Worm (Caenorhabditis elegans): ENCODE measurements around the gene pdtf-1.

Gene pdtf-1

DNA sequence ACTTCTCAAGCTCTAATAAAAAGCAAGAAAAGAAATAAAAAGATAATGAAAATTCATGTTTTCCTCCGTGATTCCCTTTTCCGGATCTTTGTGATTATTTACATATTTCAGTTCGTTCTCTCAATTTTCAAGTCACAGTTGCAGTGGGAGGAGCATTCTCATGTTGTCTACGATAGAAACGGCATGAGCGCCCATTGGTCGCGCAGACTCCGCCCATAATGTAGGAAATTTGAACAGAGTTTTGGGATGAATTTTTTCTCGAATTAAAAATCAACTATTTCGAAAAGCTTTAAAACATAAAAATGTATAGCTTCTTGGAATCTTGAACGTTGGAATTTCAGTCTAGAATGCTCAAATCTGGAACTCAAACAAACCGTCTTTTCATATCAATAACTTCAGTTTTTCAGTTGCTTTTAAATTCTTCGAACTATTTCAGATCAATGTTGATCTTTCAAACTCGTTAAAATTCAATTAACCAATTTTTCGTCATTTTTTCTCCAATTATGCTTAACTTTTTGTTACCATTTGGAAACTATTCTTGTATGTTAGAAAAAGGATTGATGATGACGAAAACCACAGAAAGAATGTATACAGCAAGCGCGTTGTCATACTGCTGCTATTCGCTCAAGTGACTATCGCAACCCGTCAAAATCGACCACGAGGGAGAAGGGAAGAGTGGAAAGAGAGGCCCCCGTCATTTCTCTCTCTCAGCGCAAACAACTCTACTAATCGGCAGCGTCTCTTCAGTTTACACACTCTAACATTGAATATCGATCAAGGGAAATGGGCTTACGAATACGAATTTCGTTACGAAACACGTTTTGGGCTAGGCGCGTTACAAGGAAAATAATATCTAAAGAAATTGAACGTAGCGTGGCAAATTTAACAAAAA, 1.0 kb upstream of the pdtf-1 start (continued):
- no peak for TF ChIP-seq nhr-48 (tag; optimal IDR thresholded peaks at IDR 0.05)
- TF ChIP-seq vab-7 (GFP tag; IDR thresholded peaks at IDR 0.05): peak; percentile 49
- peak; percentile 79 for TF ChIP-seq hlh-11 (tag; optimal IDR thresholded peaks at IDR 0.05)
- peak; percentile 98 for TF ChIP-seq aha-1 (tag)
- TF ChIP-seq nhr-102 (tag; optimal IDR thresholded peaks at IDR 0.05): peak; percentile 24
- peak; percentile 60 for TF ChIP-seq ceh-20 (GFP tag; IDR thresholded peaks at IDR 0.05)
- TF ChIP-seq gei-8 (GFP tag; optimal IDR thresholded peaks at IDR 0.05): no peak
- TF ChIP-seq snpc-4 (tag; optimal IDR thresholded peaks at IDR 0.05): peak; percentile 45
- peak; percentile 32 for TF ChIP-seq dpl-1 (GFP tag; optimal IDR thresholded peaks at IDR 0.05)
- TF ChIP-seq F37D6.2 (tag; optimal IDR thresholded peaks at IDR 0.05): peak; percentile 20
- peak; percentile 65 for TF ChIP-seq php-3 (GFP tag; IDR thresholded peaks at IDR 0.05)
- peak in 1 of 2 experiments; percentile 53 for TF ChIP-seq daf-16 (GFP tag; optimal IDR thresholded peaks at IDR 0.05)
- peak; percentile 73 for TF ChIP-seq daf-16 (tag; optimal IDR thresholded peaks at IDR 0.05)
- TF ChIP-seq snpc-1.2 (GFP tag; IDR thresholded peaks at IDR 0.05): peak; percentile 24; the same call in 1 of the 2 replicates
- peak; percentile 51 for TF ChIP-seq nhr-11 (tag; optimal IDR thresholded peaks at IDR 0.05)
- TF ChIP-seq ceh-62 (tag; optimal IDR thresholded peaks at IDR 0.05): peak; percentile 33
- no peak for TF ChIP-seq ceh-82 (tag; optimal IDR thresholded peaks at IDR 0.05)
- TF ChIP-seq rbr-2 (tag; optimal IDR thresholded peaks at IDR 0.05): peak; percentile 24
- TF ChIP-seq spr-1 (tag; optimal IDR thresholded peaks at IDR 0.05): peak; percentile 49
- TF ChIP-seq duxl-1 (tag; optimal IDR thresholded peaks at IDR 0.05; ENCODE audit: poor library complexity): peak; percentile 49
- TF ChIP-seq daf-19 (GFP tag; conservative IDR thresholded peaks at IDR 0.05): no peak
- peak; percentile 78; the same call in 1 of the 2 replicates for TF ChIP-seq saeg-2 (GFP tag; IDR thresholded peaks at IDR 0.05)
- peak; percentile 45 for TF ChIP-seq T20F7.1 (GFP tag; optimal IDR thresholded peaks at IDR 0.05)
- peak; percentile 92 for TF ChIP-seq nhr-42 (GFP tag; IDR thresholded peaks at IDR 0.05)
- TF ChIP-seq madf-5 (GFP tag; IDR thresholded peaks at IDR 0.05): 0 out of 4 replicates have a peak, but pooled peaks of 1 of the 2 experiments have one; percentile 18
- no peak; the same call in 1 of the 2 replicates for TF ChIP-seq dmd-9 (GFP tag; IDR thresholded peaks at IDR 0.05)
- peak; percentile 61 to 91 for TF ChIP-seq mdl-1 (tag; optimal IDR thresholded peaks at IDR 0.05)
- peak; percentile 71; the same call in 1 of the 2 replicates for TF ChIP-seq zfp-3 (GFP tag; conservative IDR thresholded peaks at IDR 0.05)
- no peak for TF ChIP-seq fos-1 (tag; optimal IDR thresholded peaks at IDR 0.05)
- TF ChIP-seq skn-1 (tag; optimal IDR thresholded peaks at IDR 0.05): no peak
- peak; percentile 53 for TF ChIP-seq lin-38 (GFP tag; IDR thresholded peaks at IDR 0.05)
- peak; percentile 59 for TF ChIP-seq nhr-28 (tag; optimal IDR thresholded peaks at IDR 0.05)
- TF ChIP-seq nhr-111 (GFP tag; optimal IDR thresholded peaks at IDR 0.05): peak; percentile 27
- TF ChIP-seq unc-62 (GFP tag; optimal IDR thresholded peaks at IDR 0.05 in 1 of 2): peak in 1 of 2 experiments; percentile 93
- peak; percentile 15 for TF ChIP-seq unc-62 (tag; optimal IDR thresholded peaks at IDR 0.05)
- TF ChIP-seq cey-2 (tag; optimal IDR thresholded peaks at IDR 0.05; ENCODE audit: borderline replicate concordance, insufficient read depth): no peak
- peak; percentile 36 for TF ChIP-seq Y48G9A.11 (GFP tag; IDR thresholded peaks at IDR 0.05)
- peak; percentile 82 for TF ChIP-seq arid-1 (GFP tag; conservative IDR thresholded peaks at IDR 0.05)
- peak; percentile 58 for TF ChIP-seq mep-1 (tag; optimal IDR thresholded peaks at IDR 0.05)
- TF ChIP-seq egl-43 (GFP tag; IDR thresholded peaks at IDR 0.05): peak; percentile 73
- TF ChIP-seq nhr-6 (tag; optimal IDR thresholded peaks at IDR 0.05): peak; percentile 38
- TF ChIP-seq lin-15B (tag; optimal IDR thresholded peaks at IDR 0.05): peak; percentile 2
- TF ChIP-seq hmg-1.1 (GFP tag; IDR thresholded peaks at IDR 0.05): peak; percentile 78
- TF ChIP-seq lin-39 (tag; optimal IDR thresholded peaks at IDR 0.05): peak; percentile 73
- TF ChIP-seq zip-11 (GFP tag; IDR thresholded peaks at IDR 0.05): 0 out of 2 replicates have a peak, but pooled peaks have one; percentile 15
- peak; percentile 81 for TF ChIP-seq ceh-28 (tag; optimal IDR thresholded peaks at IDR 0.05)
- TF ChIP-seq mxl-2 (GFP tag; conservative IDR thresholded peaks at IDR 0.05): no peak
- peak; percentile 97 for TF ChIP-seq hlh-30 (tag; optimal IDR thresholded peaks at IDR 0.05; ENCODE audit: insufficient read depth)
- peak; percentile 70 for TF ChIP-seq lin-1 (GFP tag; IDR thresholded peaks at IDR 0.05)

Data from whole organism, L4 larva.